Fruit fly (Drosophila melanogaster): Measurements from ENCODE around the gene CG17328.
A peak's percentile ranks its signal among the peaks of the same experiment; 100 is the strongest.

The CG17328 gene

DNA sequence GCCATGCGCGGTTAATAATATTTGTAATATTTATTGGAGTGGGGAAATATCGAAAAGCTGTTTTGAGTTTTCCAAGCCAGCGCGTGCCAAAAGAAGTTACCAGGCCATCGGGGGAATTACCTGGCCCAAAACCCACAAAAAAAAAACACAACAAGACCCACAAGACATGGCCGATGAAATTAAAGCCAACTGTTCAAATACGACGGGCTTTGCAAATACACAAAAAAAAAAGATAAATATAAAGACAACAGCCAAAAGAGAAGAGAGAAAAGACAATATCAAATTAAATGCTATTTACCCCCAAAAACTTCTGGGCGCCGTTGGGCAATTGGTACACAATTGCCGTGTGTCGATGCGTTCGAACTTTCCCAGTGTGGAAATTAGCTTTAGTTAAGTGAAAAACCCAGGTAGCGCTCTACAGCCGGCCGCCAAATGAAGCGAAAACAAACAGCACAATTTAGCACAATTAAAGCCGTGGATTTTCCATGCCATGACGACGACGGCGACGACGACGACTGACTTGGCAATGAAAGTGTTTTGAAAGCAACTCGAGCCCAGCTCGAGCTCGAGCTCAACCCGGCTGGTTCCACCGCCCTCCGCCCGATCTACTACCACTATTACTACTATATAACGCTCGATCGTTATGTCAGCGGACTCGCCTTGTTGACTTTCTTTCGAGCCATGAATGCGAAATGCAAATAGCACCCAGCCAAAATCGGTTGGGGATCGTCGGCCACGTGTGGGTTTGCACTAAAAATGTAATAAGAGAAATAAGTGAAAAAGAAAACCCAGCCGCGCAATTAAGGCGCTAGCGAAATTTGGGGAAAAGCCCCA lies 18.3 kb downstream of the CG17328 start (continued):
- peak; percentile 32 for TF ChIP-seq Asciz (GFP tag; optimal IDR thresholded peaks at IDR 0.05)
- no peak; the same call in 1 of the 2 replicates for TF ChIP-seq ttk (GFP tag; IDR thresholded peaks at IDR 0.05)
- TF ChIP-seq Dek (tag; optimal IDR thresholded peaks at IDR 0.05) = peak; percentile 38
- TF ChIP-seq CG2875 (GFP tag; optimal IDR thresholded peaks at IDR 0.05) = peak; percentile 58
- peak in 1 of 2 experiments; percentile 40 for TF ChIP-seq insv (GFP tag; optimal IDR thresholded peaks at IDR 0.05)
- peak; percentile 79 for TF ChIP-seq CG10543 (GFP tag; optimal IDR thresholded peaks at IDR 0.05)
- TF ChIP-seq CG2678 (tag; optimal IDR thresholded peaks at IDR 0.05) = peak; percentile 64
- TF ChIP-seq bbx (GFP tag; IDR thresholded peaks at IDR 0.05; ENCODE audit: partially characterized antibody) = no peak
- TF ChIP-seq hbn (GFP tag; IDR thresholded peaks at IDR 0.05; ENCODE audit: partially characterized antibody) = no peak
- TF ChIP-seq CG17802 (tag; optimal IDR thresholded peaks at IDR 0.05) = no peak
- peak; percentile 13 for TF ChIP-seq grn (GFP tag; optimal IDR thresholded peaks at IDR 0.05)
- TF ChIP-seq BtbVII (GFP tag; optimal IDR thresholded peaks at IDR 0.05) = peak; percentile 63
- peak; percentile 1 for TF ChIP-seq CG12391 (tag; optimal IDR thresholded peaks at IDR 0.05)
- TF ChIP-seq disco-r (GFP tag; optimal IDR thresholded peaks at IDR 0.05) = no peak
- peak; percentile 4; the same call in 1 of the 2 replicates for TF ChIP-seq bowl (GFP tag; IDR thresholded peaks at IDR 0.05)
- TF ChIP-seq Ravus (GFP tag; IDR thresholded peaks at IDR 0.05) = no peak
- peak; percentile 13 for TF ChIP-seq CG15514 (GFP tag; optimal IDR thresholded peaks at IDR 0.05)
- no peak for TF ChIP-seq lilli (GFP tag; optimal IDR thresholded peaks at IDR 0.05)
- TF ChIP-seq CG8290 (GFP tag; optimal IDR thresholded peaks at IDR 0.05) = no peak
- peak in 1 of 2 experiments; percentile 35 for TF ChIP-seq CG8290 (tag; optimal IDR thresholded peaks at IDR 0.05)
- TF ChIP-seq CG5953 (GFP tag; IDR thresholded peaks at IDR 0.05) = peak; percentile 73
- peak; percentile 17 for TF ChIP-seq CG12104 (GFP tag; optimal IDR thresholded peaks at IDR 0.05)
- TF ChIP-seq luna (GFP tag; optimal IDR thresholded peaks at IDR 0.05) = peak; percentile 28
- peak; percentile 56; the same call in 1 of the 2 replicates for TF ChIP-seq CG11696 (GFP tag; IDR thresholded peaks at IDR 0.05)
- peak; percentile 65 for TF ChIP-seq CG5180 (GFP tag; optimal IDR thresholded peaks at IDR 0.05)
- TF ChIP-seq YL-1 (GFP tag; optimal IDR thresholded peaks at IDR 0.05) = peak; percentile 44
- TF ChIP-seq GATAe (GFP tag; conservative IDR thresholded peaks at IDR 0.05) = no peak
- TF ChIP-seq ATbp (GFP tag; optimal IDR thresholded peaks at IDR 0.05) = peak; percentile 91
- no peak for TF ChIP-seq cwo (GFP tag; optimal IDR thresholded peaks at IDR 0.05)
- no peak for TF ChIP-seq kay (GFP tag; optimal IDR thresholded peaks at IDR 0.05)
- TF ChIP-seq Rfx (GFP tag; IDR thresholded peaks at IDR 0.05) = peak; percentile 55; the same call in 1 of the 2 replicates
- no peak for TF ChIP-seq Hmx (GFP tag; optimal IDR thresholded peaks at IDR 0.05)
- TF ChIP-seq tll (GFP tag; optimal IDR thresholded peaks at IDR 0.05) = no peak
- peak; percentile 66 for TF ChIP-seq CG13296 (GFP tag; optimal IDR thresholded peaks at IDR 0.05)
- TF ChIP-seq CHES-1-like (GFP tag; optimal IDR thresholded peaks at IDR 0.05) = peak; percentile 11
- TF ChIP-seq Dbx (GFP tag; IDR thresholded peaks at IDR 0.05) = peak; percentile 62; the same call in 2 of the 3 replicates
- no peak for TF ChIP-seq Atf-2 (GFP tag; optimal IDR thresholded peaks at IDR 0.05)
- TF ChIP-seq CG34376 (GFP tag; optimal IDR thresholded peaks at IDR 0.05) = peak; percentile 17
- TF ChIP-seq Dip3 (GFP tag; optimal IDR thresholded peaks at IDR 0.05) = peak; percentile 36
- TF ChIP-seq seq (GFP tag; IDR thresholded peaks at IDR 0.05) = peak; percentile 56; the same call in 1 of the 2 replicates
- TF ChIP-seq CG3838 (GFP tag; optimal IDR thresholded peaks at IDR 0.05) = peak; percentile 44
- peak; percentile 40 for TF ChIP-seq gsb-n (tag; optimal IDR thresholded peaks at IDR 0.05)
- TF ChIP-seq CG16815 (GFP tag; optimal IDR thresholded peaks at IDR 0.05) = no peak
- peak; percentile 16; the same call in 1 of the 3 replicates for TF ChIP-seq sr (GFP tag; IDR thresholded peaks at IDR 0.05)
- TF ChIP-seq CG9932 (GFP tag; IDR thresholded peaks at IDR 0.05) = peak; percentile 46; the same call in 1 of the 2 replicates
- TF ChIP-seq NC2α (GFP tag; optimal IDR thresholded peaks at IDR 0.05) = peak; percentile 10
- TF ChIP-seq CG16813 (GFP tag; IDR thresholded peaks at IDR 0.05; ENCODE audit: partially characterized antibody) = no peak
- TF ChIP-seq onecut (GFP tag; IDR thresholded peaks at IDR 0.05) = peak; percentile 47

All from whole organism, embryonic.